Worm (Caenorhabditis elegans): Measurements from ENCODE around the gene ins-3.

ce11 chrII:5946438-5946837, 44.1 kb downstream of the ins-3 start:
- TF ChIP-seq elt-1 (tag; optimal IDR thresholded peaks at IDR 0.05) (no peak), ama-1 (optimal IDR thresholded peaks at IDR 0.05) (no peak), pqm-1 (tag; optimal IDR thresholded peaks at IDR 0.05) (no peak), pha-4 (tag; optimal IDR thresholded peaks at IDR 0.05) (no peak), ceh-82 (tag; optimal IDR thresholded peaks at IDR 0.05) (no peak), egl-27 (tag; optimal IDR thresholded peaks at IDR 0.05) (no peak), snpc-4 (tag; optimal IDR thresholded peaks at IDR 0.05) (no peak), ZK546.5 (tag; optimal IDR thresholded peaks at IDR 0.05) (no peak), nhr-25 (tag; optimal IDR thresholded peaks at IDR 0.05) (no peak), lin-39 (tag; optimal IDR thresholded peaks at IDR 0.05) (no peak), jun-1 (tag; optimal IDR thresholded peaks at IDR 0.05) (no peak), ceh-16 (tag; optimal IDR thresholded peaks at IDR 0.05) (no peak), nhr-237 (tag; optimal IDR thresholded peaks at IDR 0.05) (no peak), nhr-77 (tag; optimal IDR thresholded peaks at IDR 0.05) (no peak)

All from whole organism, L3 larva.